Worm (Caenorhabditis elegans): ENCODE data around the gene K01D12.7.

- no peak for TF ChIP-seq flt-1 (GFP tag; IDR thresholded peaks at IDR 0.05)
- no peak for TF ChIP-seq tra-4 (tag; optimal IDR thresholded peaks at IDR 0.05)
- no peak for TF ChIP-seq ama-1 (optimal IDR thresholded peaks at IDR 0.05)
- TF ChIP-seq tbx-37 (GFP tag; conservative IDR thresholded peaks at IDR 0.05): no peak
Measured at ce11 chrV:12352445-12352844, 48.8 kb downstream of the K01D12.7 start, which contains the start of gene sqt-3.
